Worm (Caenorhabditis elegans) whole organism, young adult: ENCODE measurements around the gene C13F10.1.

ENCODE experiments used
- B0336.3 ChIP-seq: fragments of 200-800 bp; sonication (Bioruptor generic); IDR thresholded peaks from 2 replicates; pipeline ENCODE4 v1.3.6; 2022; ENCODE audit warnings: missing genetic modification characterization, missing compliant biosample characterization
- D2030.7 ChIP-seq: fragments of 200-800 bp; sonication (Bioruptor generic); IDR thresholded peaks from 2 replicates; pipeline ENCODE4 v1.3.6; 2022; ENCODE audit warnings: missing genetic modification reagents, missing genetic modification characterization, missing compliant biosample characterization
- F33H1.4 ChIP-seq: fragments of 200-800 bp; sonication (Bioruptor generic); IDR thresholded peaks from 2 replicates; pipeline ENCODE4 v1.3.6; 2022; ENCODE audit warnings: missing genetic modification reagents, missing genetic modification characterization, missing compliant biosample characterization
- F55B11.4 ChIP-seq: sonication (generic microtip); optimal IDR thresholded peaks from 2 replicates; lab custom pipeline; 2016; ENCODE audit warnings: missing compliant biosample characterization, missing genetic modification characterization, borderline replicate concordance; ENCODE audit not compliant: insufficient read depth
- F57A8.1 ChIP-seq: fragments of 200-800 bp; sonication (Bioruptor generic); optimal IDR thresholded peaks from 2 replicates; lab custom pipeline; 2018; ENCODE audit warnings: mild to moderate bottlenecking, missing genetic modification characterization, moderate library complexity, missing compliant biosample characterization
- T26A5.8 ChIP-seq: sonication (generic microtip); optimal IDR thresholded peaks from 2 replicates; lab custom pipeline; 2016; ENCODE audit warnings: missing genetic modification characterization, missing compliant biosample characterization
- Y53G8AR.9 ChIP-seq: fragments of 200-800 bp; sonication (Bioruptor generic); conservative IDR thresholded peaks from 2 replicates; pipeline ENCODE4 v1.3.6; 2022; ENCODE audit warnings: missing genetic modification reagents, missing genetic modification characterization, missing compliant biosample characterization
- Y79H2A.3 ChIP-seq: fragments of 200-800 bp; sonication (Bioruptor generic); conservative IDR thresholded peaks from 2 replicates; pipeline ENCODE4 v1.3.6; 2022; ENCODE audit warnings: missing genetic modification reagents, missing genetic modification characterization, missing compliant biosample characterization
- ZK185.1 ChIP-seq: sonication (generic microtip); optimal IDR thresholded peaks from 2 replicates; lab custom pipeline; 2016; ENCODE audit warnings: mild to moderate bottlenecking, missing genetic modification characterization, missing compliant biosample characterization; ENCODE audit not compliant: poor library complexity, severe bottlenecking
- aptf-2 ChIP-seq: fragments of 200-800 bp; sonication (Bioruptor generic); conservative IDR thresholded peaks from 2 replicates; pipeline ENCODE4 v1.3.6; 2022; ENCODE audit warnings: missing genetic modification reagents, missing genetic modification characterization, missing compliant biosample characterization
- attf-3 ChIP-seq: fragments of 200-800 bp; sonication (Bioruptor generic); conservative IDR thresholded peaks from 2 replicates; pipeline ENCODE4 v1.3.6; 2022; ENCODE audit warnings: missing genetic modification reagents, missing genetic modification characterization, missing compliant biosample characterization
- attf-5 ChIP-seq: fragments of 200-800 bp; sonication (Bioruptor generic); optimal IDR thresholded peaks from 2 replicates; lab custom pipeline; 2018; ENCODE audit warnings: mild to moderate bottlenecking, missing genetic modification characterization, missing compliant biosample characterization
- attf-6 ChIP-seq: fragments of 200-800 bp; sonication (Bioruptor generic); IDR thresholded peaks from 2 replicates; pipeline ENCODE4 v1.3.6; 2022; ENCODE audit warnings: missing genetic modification reagents, missing genetic modification characterization, missing compliant biosample characterization
- ccch-3 ChIP-seq: fragments of 200-800 bp; sonication (Bioruptor generic); optimal IDR thresholded peaks from 2 replicates; lab custom pipeline; 2018; ENCODE audit warnings: mild to moderate bottlenecking, missing genetic modification characterization, missing compliant biosample characterization
- dpl-1 ChIP-seq: fragments of 150-350 bp; optimal IDR thresholded peaks from 2 replicates; lab custom pipeline; 2014; ENCODE audit warnings: missing biosample characterization, missing genetic modification reagents, missing genetic modification characterization
- egl-18 ChIP-seq: fragments of 200-800 bp; sonication (Bioruptor generic); IDR thresholded peaks from 2 replicates; pipeline ENCODE4 v1.3.6; 2022; ENCODE audit warnings: missing genetic modification reagents, missing genetic modification characterization, missing compliant biosample characterization
- gei-17 ChIP-seq: fragments of 200-800 bp; sonication (Bioruptor generic); optimal IDR thresholded peaks from 2 replicates; lab custom pipeline; 2018; ENCODE audit warnings: mild to moderate bottlenecking, missing genetic modification characterization, missing compliant biosample characterization
- hmg-20 ChIP-seq: fragments of 200-800 bp; sonication (Bioruptor generic); IDR thresholded peaks from 2 replicates; pipeline ENCODE4 v1.3.6; 2022; ENCODE audit warnings: missing genetic modification reagents, missing genetic modification characterization, missing compliant biosample characterization
- hsf-1 ChIP-seq: fragments of 200-800 bp; sonication (Bioruptor generic); IDR thresholded peaks from 2 replicates; pipeline ENCODE4 v1.3.6; 2022; ENCODE audit warnings: missing genetic modification reagents, missing genetic modification characterization, missing compliant biosample characterization
- lin-40 ChIP-seq: sonication (generic microtip); optimal IDR thresholded peaks from 2 replicates; lab custom pipeline; 2016; ENCODE audit warnings: missing genetic modification characterization, mild to moderate bottlenecking, missing compliant biosample characterization, missing genotype, missing genetic modification reagents
- lir-1 ChIP-seq: fragments of 200-800 bp; sonication (Bioruptor generic); conservative IDR thresholded peaks from 2 replicates; pipeline ENCODE4 v1.3.6; 2022; ENCODE audit warnings: missing genetic modification reagents, missing genetic modification characterization, missing compliant biosample characterization
- lsy-27 ChIP-seq: sonication (generic microtip); optimal IDR thresholded peaks from 2 replicates; lab custom pipeline; 2017; ENCODE audit warnings: missing genetic modification characterization, mild to moderate bottlenecking, missing compliant biosample characterization, antibody characterized with exemption, missing genotype, borderline replicate concordance; ENCODE audit not compliant: insufficient read depth
- madf-3 ChIP-seq: fragments of 200-800 bp; sonication (Bioruptor generic); IDR thresholded peaks from 2 replicates; pipeline ENCODE4 v1.3.6; 2022; ENCODE audit warnings: missing genetic modification reagents, missing genetic modification characterization, missing compliant biosample characterization
- madf-8 ChIP-seq: fragments of 200-800 bp; sonication (Bioruptor generic); conservative IDR thresholded peaks from 2 replicates; pipeline ENCODE4 v1.3.6; 2022; ENCODE audit warnings: missing genetic modification reagents, missing genetic modification characterization, missing compliant biosample characterization
- mcd-1 ChIP-seq: fragments of 200-800 bp; sonication (Bioruptor generic); IDR thresholded peaks from 2 replicates; pipeline ENCODE4 v1.3.6; 2022; ENCODE audit warnings: missing genetic modification reagents, missing genetic modification characterization, missing compliant biosample characterization
- mel-28 ChIP-seq: sonication (generic microtip); optimal IDR thresholded peaks from 2 replicates; lab custom pipeline; 2016; ENCODE audit warnings: borderline replicate concordance, mild to moderate bottlenecking, missing genetic modification characterization, missing compliant biosample characterization
- nfyb-1 ChIP-seq: fragments of 200-800 bp; sonication (Bioruptor generic); IDR thresholded peaks from 2 replicates; pipeline ENCODE4 v1.3.6; 2022; ENCODE audit warnings: missing genetic modification reagents, missing genetic modification characterization, missing compliant biosample characterization
- nhr-80 ChIP-seq: sonication (generic microtip); optimal IDR thresholded peaks from 2 replicates; lab custom pipeline; 2016; ENCODE audit warnings: missing genetic modification characterization, missing compliant biosample characterization
- pbrm-1 ChIP-seq: fragments of 200-800 bp; sonication (Bioruptor generic); IDR thresholded peaks from 2 replicates; pipeline ENCODE4 v1.3.6; 2022; ENCODE audit warnings: missing genetic modification reagents, missing genetic modification characterization, missing compliant biosample characterization
- repo-1 ChIP-seq: sonication (generic microtip); optimal IDR thresholded peaks from 2 replicates; lab custom pipeline; 2017; ENCODE audit warnings: mild to moderate bottlenecking, missing genetic modification characterization, missing compliant biosample characterization
- rpc-1 ChIP-seq, 2 experiments: fragments of 150-350 bp in 1 of 2; sonication (generic microtip) in 1 of 2; optimal IDR thresholded peaks; 2 replicates each; lab custom pipeline; 2014 to 2018; ENCODE audit warnings: missing biosample characterization in 1 of 2, missing genetic modification characterization in 1 of 2, missing genetic modification reagents in 1 of 2, missing genotype in 1 of 2
- snpc-4 ChIP-seq, 5 experiments: fragments of 150-350 bp in 1 of 5; sonication (generic microtip) in 4 of 5; optimal IDR thresholded peaks; 2 replicates each; lab custom pipeline; 2014 to 2018; ENCODE audit warnings: missing genetic modification characterization in 5 of 5, missing biosample characterization in 3 of 5, antibody characterized with exemption in 2 of 5, mild to moderate bottlenecking in 2 of 5, missing compliant biosample characterization in 2 of 5, missing genotype in 2 of 5, moderate library complexity in 2 of 5, missing genetic modification reagents in 1 of 5
- somi-1 ChIP-seq: fragments of 200-800 bp; sonication (Bioruptor generic); optimal IDR thresholded peaks from 2 replicates; lab custom pipeline; 2018; ENCODE audit warnings: mild to moderate bottlenecking, missing genetic modification characterization, missing compliant biosample characterization
- unc-130 ChIP-seq: sonication (generic microtip); optimal IDR thresholded peaks from 2 replicates; lab custom pipeline; 2016; ENCODE audit warnings: missing genetic modification reagents, missing genetic modification characterization, missing compliant biosample characterization
- unc-62 ChIP-seq: fragments of 150-350 bp; optimal IDR thresholded peaks from 2 replicates; lab custom pipeline; 2014; ENCODE audit warnings: missing biosample characterization, missing genetic modification reagents, missing genetic modification characterization
- ztf-18 ChIP-seq: sonication (generic microtip); optimal IDR thresholded peaks from 2 replicates; lab custom pipeline; 2016; ENCODE audit warnings: missing genotype, mild to moderate bottlenecking, missing genetic modification characterization, missing compliant biosample characterization
- ztf-3 ChIP-seq: fragments of 200-800 bp; sonication (Bioruptor generic); optimal IDR thresholded peaks from 2 replicates; lab custom pipeline; 2018; ENCODE audit warnings: mild to moderate bottlenecking, missing genetic modification characterization, missing compliant biosample characterization

C13F10.1 gene

ce11 chrV:7237133-7237532 is 13.3 kb downstream of the C13F10.1 start, which contains the start of gene hyls-1 (continued):
- peak; percentile 78 for TF ChIP-seq nfyb-1 (GFP tag; lab: Robert Waterston, UW)
- TF ChIP-seq repo-1 (tag; lab: Kevin White, UChicago): no peak
- TF ChIP-seq unc-130 (GFP tag; lab: Kevin White, UChicago): peak; percentile 41
- TF ChIP-seq lin-40 (tag; lab: Kevin White, UChicago): peak; percentile 72
- no peak for TF ChIP-seq F55B11.4 (tag; lab: Kevin White, UChicago)
- TF ChIP-seq Y53G8AR.9: peak; percentile 65; the same call in 1 of the 2 replicates
- TF ChIP-seq rpc-1 (optimal IDR thresholded peaks at IDR 0.05; lab: Kevin White, UChicago): peak; percentile 31
- no peak for TF ChIP-seq rpc-1 (tag; optimal IDR thresholded peaks at IDR 0.05; lab: Kevin White, UChicago)
- TF ChIP-seq attf-3 (GFP tag; lab: Robert Waterston, UW): peak; percentile 54; the same call in 1 of the 2 replicates
- TF ChIP-seq ztf-18 (tag; lab: Kevin White, UChicago): peak; percentile 53
- TF ChIP-seq mcd-1: peak; percentile 97
- TF ChIP-seq mel-28: peak; percentile 5
- peak; percentile 25; the same call in 1 of the 2 replicates for TF ChIP-seq hmg-20
- TF ChIP-seq B0336.3 (GFP tag; lab: Robert Waterston, UW): 0 out of 2 replicates have a peak, but pooled peaks have one; percentile 40
- TF ChIP-seq T26A5.8 (tag; lab: Kevin White, UChicago): no peak
- peak; percentile 19 for TF ChIP-seq nhr-80 (tag; lab: Kevin White, UChicago)
- no peak for TF ChIP-seq Y79H2A.3 (GFP tag; lab: Robert Waterston, UW)
- peak; percentile 63 for TF ChIP-seq F33H1.4 (GFP tag; lab: Robert Waterston, UW)
- no peak for TF ChIP-seq ccch-3 (GFP tag; lab: Kevin White, UChicago)
- peak; percentile 83 for TF ChIP-seq D2030.7 (GFP tag; lab: Robert Waterston, UW)
- peak; percentile 84 for TF ChIP-seq pbrm-1 (GFP tag; lab: Robert Waterston, UW)
- TF ChIP-seq lsy-27: peak; percentile 7
- TF ChIP-seq snpc-4 (GFP tag; optimal IDR thresholded peaks at IDR 0.05; lab: Kevin White, UChicago): no peak
- peak in 3 of 4 experiments; percentile 45 to 60 (median 45) for TF ChIP-seq snpc-4 (tag; optimal IDR thresholded peaks at IDR 0.05; lab: Kevin White, UChicago)
- TF ChIP-seq somi-1 (GFP tag; lab: Kevin White, UChicago): no peak
- peak; percentile 89; the same call in 1 of the 2 replicates for TF ChIP-seq madf-3 (GFP tag; lab: Robert Waterston, UW)
- TF ChIP-seq ztf-3: no peak
- no peak for TF ChIP-seq unc-62
- 0 out of 2 replicates have a peak, but pooled peaks have one; percentile 20 for TF ChIP-seq attf-6
- TF ChIP-seq hsf-1: peak; percentile 70
- peak; percentile 72 for TF ChIP-seq ZK185.1 (tag; lab: Kevin White, UChicago)
- TF ChIP-seq dpl-1 (GFP tag; lab: Kevin White, UChicago): peak; percentile 85
- peak; percentile 87 for TF ChIP-seq attf-5 (GFP tag; lab: Kevin White, UChicago)
- no peak; the same call in 1 of the 2 replicates for TF ChIP-seq lir-1 (GFP tag; lab: Robert Waterston, UW)
- TF ChIP-seq madf-8 (GFP tag; lab: Robert Waterston, UW): peak; percentile 64
- no peak for TF ChIP-seq egl-18
- no peak for TF ChIP-seq F57A8.1

- TF ChIP-seq gei-17 (GFP tag; lab: Kevin White, UChicago) (no peak), aptf-2 (GFP tag; lab: Robert Waterston, UW) (no peak)
These were observed 15.6 kb downstream of the C13F10.1 start, which contains the start of gene C05C8.1 for ce11 chrV:7239471-7239870. Gene C05C8.1 (plus strand): TSS chrV:7239771.
